Worm (Caenorhabditis elegans) whole organism, L4 larva: Measurements from ENCODE around the gene lst-4.

Experiments used
- F10B5.3 ChIP-seq: sonication (generic microtip); optimal IDR thresholded peaks from 2 replicates; lab custom pipeline; 2016; ENCODE audit warnings: mild to moderate bottlenecking, missing genetic modification characterization, missing compliant biosample characterization
- F44E2.7 ChIP-seq: fragments of 200-800 bp; sonication (Bioruptor generic); IDR thresholded peaks from 2 replicates; pipeline ENCODE4 v2.1.2; 2022; ENCODE audit warnings: missing genetic modification characterization, missing compliant biosample characterization
- F49E8.2 ChIP-seq: sonication (generic microtip); optimal IDR thresholded peaks from 2 replicates; lab custom pipeline; 2016; ENCODE audit warnings: missing compliant biosample characterization, mild to moderate bottlenecking, missing genetic modification characterization, borderline replicate concordance
- R02D3.7 ChIP-seq: fragments of 150-350 bp; sonication (generic microtip); optimal IDR thresholded peaks from 3 replicates; lab custom pipeline; 2014; ENCODE audit warnings: missing biosample characterization, missing genetic modification characterization
- T20F7.1 ChIP-seq: fragments of 200-800 bp; sonication (Bioruptor generic); optimal IDR thresholded peaks from 2 replicates; lab custom pipeline; 2018; ENCODE audit warnings: mild to moderate bottlenecking, missing genetic modification characterization, missing compliant biosample characterization
- Y48G9A.11 ChIP-seq: fragments of 200-800 bp; sonication (Bioruptor generic); IDR thresholded peaks from 2 replicates; pipeline ENCODE4 v1.3.6; 2022; ENCODE audit warnings: missing genetic modification reagents, missing genetic modification characterization, missing compliant biosample characterization
- Y75B8A.6 ChIP-seq: fragments of 200-800 bp; sonication (Bioruptor generic); IDR thresholded peaks from 2 replicates; pipeline ENCODE4 v1.3.6; 2022; ENCODE audit warnings: missing genetic modification reagents, missing genetic modification characterization, missing compliant biosample characterization
- ceh-32 ChIP-seq: sonication (generic microtip); optimal IDR thresholded peaks from 2 replicates; lab custom pipeline; 2016; ENCODE audit warnings: mild to moderate bottlenecking, missing genetic modification characterization, missing compliant biosample characterization; ENCODE audit not compliant: poor library complexity
- ceh-82 ChIP-seq: sonication (generic microtip); optimal IDR thresholded peaks from 2 replicates; lab custom pipeline; 2017; ENCODE audit warnings: missing biosample characterization, missing genetic modification characterization
- ces-1 ChIP-seq: fragments of 150-350 bp; sonication (generic microtip); optimal IDR thresholded peaks from 4 replicates; lab custom pipeline; 2014; ENCODE audit warnings: missing biosample characterization, missing genetic modification reagents, missing genetic modification characterization
- daf-12 ChIP-seq: fragments of 150-350 bp; optimal IDR thresholded peaks from 2 replicates; lab custom pipeline; 2014; ENCODE audit warnings: missing biosample characterization, missing genetic modification reagents, missing genetic modification characterization
- daf-16 ChIP-seq, 3 experiments: sonication (generic microtip); optimal IDR thresholded peaks; 2 replicates each; lab custom pipeline; 2016 to 2017; ENCODE audit warnings: missing genetic modification characterization in 3 of 3, missing genetic modification reagents in 3 of 3, mild to moderate bottlenecking in 2 of 3, missing compliant biosample characterization in 2 of 3, missing biosample characterization in 1 of 3, moderate library complexity in 1 of 3
- daf-19 ChIP-seq: fragments of 200-800 bp; sonication (Bioruptor generic); conservative IDR thresholded peaks from 2 replicates; pipeline ENCODE4 v1.3.6; 2022; ENCODE audit warnings: missing genetic modification characterization, missing compliant biosample characterization
- dmd-8 ChIP-seq: fragments of 200-800 bp; sonication (Bioruptor generic); IDR thresholded peaks from 2 replicates; pipeline ENCODE4 v1.3.6; 2022; ENCODE audit warnings: missing genetic modification characterization, missing compliant biosample characterization
- duxl-1 ChIP-seq: sonication (generic microtip); optimal IDR thresholded peaks from 2 replicates; lab custom pipeline; 2016; ENCODE audit warnings: mild to moderate bottlenecking, missing genetic modification characterization, moderate library complexity, missing compliant biosample characterization; ENCODE audit not compliant: poor library complexity
- dve-1 ChIP-seq: sonication (generic microtip); optimal IDR thresholded peaks from 2 replicates; lab custom pipeline; 2017; ENCODE audit warnings: antibody characterized with exemption, mild to moderate bottlenecking, missing genetic modification characterization, missing compliant biosample characterization; ENCODE audit not compliant: insufficient read depth
- gei-8 ChIP-seq: fragments of 200-800 bp; sonication (Bioruptor generic); optimal IDR thresholded peaks from 2 replicates; lab custom pipeline; 2018; ENCODE audit warnings: mild to moderate bottlenecking, missing genetic modification characterization, missing compliant biosample characterization
- jun-1 ChIP-seq: fragments of 150-350 bp; optimal IDR thresholded peaks from 2 replicates; lab custom pipeline; 2014; ENCODE audit warnings: missing biosample characterization, missing genetic modification reagents, missing genetic modification characterization
- lin-13 ChIP-seq: fragments of 150-350 bp; optimal IDR thresholded peaks from 2 replicates; lab custom pipeline; 2014; ENCODE audit warnings: missing biosample characterization, missing genetic modification reagents, missing genetic modification characterization
- lin-15B ChIP-seq: fragments of 150-350 bp; sonication (generic microtip); optimal IDR thresholded peaks from 3 replicates; lab custom pipeline; 2014; ENCODE audit warnings: missing biosample characterization, missing genetic modification characterization
- madf-9 ChIP-seq: fragments of 200-800 bp; sonication (Bioruptor generic); conservative IDR thresholded peaks from 2 replicates; pipeline ENCODE4 v1.3.6; 2022; ENCODE audit warnings: missing genetic modification reagents, missing genetic modification characterization, missing compliant biosample characterization
- mdl-1 ChIP-seq, 2 experiments: fragments of 150-350 bp in 1 of 2; sonication (generic microtip) in 1 of 2; optimal IDR thresholded peaks; 2 replicates each; lab custom pipeline; 2014 to 2017; ENCODE audit warnings: missing biosample characterization in 2 of 2, missing genetic modification characterization in 2 of 2
- mdt-29 ChIP-seq: fragments of 200-800 bp; sonication (Bioruptor generic); IDR thresholded peaks from 2 replicates; pipeline ENCODE4 v1.3.6; 2022; ENCODE audit warnings: missing genetic modification reagents, missing genetic modification characterization, missing compliant biosample characterization
- mep-1 ChIP-seq: fragments of 150-350 bp; sonication (generic microtip); optimal IDR thresholded peaks from 3 replicates; lab custom pipeline; 2014; ENCODE audit warnings: missing biosample characterization, missing genetic modification characterization
- mes-2 ChIP-seq: sonication (generic microtip); optimal IDR thresholded peaks from 2 replicates; lab custom pipeline; 2016; ENCODE audit warnings: missing genotype, mild to moderate bottlenecking, missing genetic modification characterization, missing compliant biosample characterization; ENCODE audit not compliant: poor library complexity, severe bottlenecking
- nhr-102 ChIP-seq: sonication (generic microtip); optimal IDR thresholded peaks from 2 replicates; lab custom pipeline; 2016; ENCODE audit warnings: mild to moderate bottlenecking, missing genetic modification characterization, moderate library complexity, missing compliant biosample characterization
- nhr-11 ChIP-seq: fragments of 150-350 bp; optimal IDR thresholded peaks from 2 replicates; lab custom pipeline; 2014; ENCODE audit warnings: missing biosample characterization, missing genetic modification characterization
- nhr-111 ChIP-seq: fragments of 200-800 bp; sonication (Bioruptor generic); optimal IDR thresholded peaks from 2 replicates; lab custom pipeline; 2018; ENCODE audit warnings: mild to moderate bottlenecking, missing genetic modification characterization, missing compliant biosample characterization
- nhr-237 ChIP-seq: sonication (generic microtip); optimal IDR thresholded peaks from 2 replicates; lab custom pipeline; 2017; ENCODE audit warnings: missing biosample characterization, missing genetic modification characterization
- nhr-25 ChIP-seq: sonication (generic microtip); optimal IDR thresholded peaks from 2 replicates; lab custom pipeline; 2017; ENCODE audit warnings: missing genetic modification characterization, mild to moderate bottlenecking, missing compliant biosample characterization, antibody characterized with exemption, moderate library complexity, borderline replicate concordance; ENCODE audit not compliant: insufficient read depth
- nhr-28 ChIP-seq: fragments of 150-350 bp; optimal IDR thresholded peaks from 2 replicates; lab custom pipeline; 2014; ENCODE audit warnings: missing biosample characterization, missing genetic modification characterization
- nhr-41 ChIP-seq: fragments of 200-800 bp; sonication (Bioruptor generic); IDR thresholded peaks from 2 replicates; pipeline ENCODE4 v1.3.6; 2022; ENCODE audit warnings: missing genetic modification reagents, missing genetic modification characterization, missing compliant biosample characterization
- nhr-42 ChIP-seq: fragments of 200-800 bp; sonication (Bioruptor generic); IDR thresholded peaks from 2 replicates; pipeline ENCODE4 v1.3.6; 2022; ENCODE audit warnings: missing genetic modification characterization, missing compliant biosample characterization
- nhr-48 ChIP-seq: sonication (generic microtip); optimal IDR thresholded peaks from 2 replicates; lab custom pipeline; 2016; ENCODE audit warnings: mild to moderate bottlenecking, missing genetic modification characterization, missing compliant biosample characterization
- nhr-6 ChIP-seq: fragments of 150-350 bp; optimal IDR thresholded peaks from 2 replicates; lab custom pipeline; 2014; ENCODE audit warnings: missing biosample characterization, missing genetic modification characterization
- nhr-77 ChIP-seq: fragments of 150-350 bp; optimal IDR thresholded peaks from 2 replicates; lab custom pipeline; 2014; ENCODE audit warnings: missing biosample characterization, missing genetic modification characterization
- pha-4 ChIP-seq, 2 experiments: fragments of 150-350 bp in 1 of 2; fragments of 200-800 bp in 1 of 2; sonication (Bioruptor generic) in 1 of 2; IDR thresholded peaks in 1 of 2; optimal IDR thresholded peaks in 1 of 2; 2 replicates each; pipeline versions ENCODE4 v1.3.6 to Lab custom; 2014 to 2022; ENCODE audit warnings: missing genetic modification characterization in 2 of 2, missing genetic modification reagents in 2 of 2, missing biosample characterization in 1 of 2, missing compliant biosample characterization in 1 of 2
- php-3 ChIP-seq: fragments of 200-800 bp; sonication (Bioruptor generic); IDR thresholded peaks from 2 replicates; pipeline ENCODE4 v1.3.6; 2022; ENCODE audit warnings: missing genetic modification reagents, missing genetic modification characterization, missing compliant biosample characterization
- pqm-1 ChIP-seq: sonication (generic microtip); optimal IDR thresholded peaks from 2 replicates; lab custom pipeline; 2017; ENCODE audit warnings: missing biosample characterization, missing genetic modification characterization
- sdz-12 ChIP-seq: fragments of 200-800 bp; sonication (Bioruptor generic); optimal IDR thresholded peaks from 2 replicates; lab custom pipeline; 2018; ENCODE audit warnings: mild to moderate bottlenecking, missing genetic modification characterization, missing compliant biosample characterization
- set-16 ChIP-seq: fragments of 200-800 bp; sonication (Bioruptor generic); IDR thresholded peaks from 2 replicates; pipeline ENCODE4 v1.3.6; 2022; ENCODE audit warnings: missing genetic modification reagents, missing genetic modification characterization, missing compliant biosample characterization
- snpc-4 ChIP-seq: fragments of 150-350 bp; optimal IDR thresholded peaks from 2 replicates; lab custom pipeline; 2014; ENCODE audit warnings: missing biosample characterization, missing genetic modification characterization
- spr-1 ChIP-seq: sonication (generic microtip); optimal IDR thresholded peaks from 2 replicates; lab custom pipeline; 2016; ENCODE audit warnings: mild to moderate bottlenecking, missing genetic modification characterization, missing compliant biosample characterization
- unc-39 ChIP-seq: sonication (generic microtip); optimal IDR thresholded peaks from 2 replicates; lab custom pipeline; 2017; ENCODE audit warnings: missing biosample characterization, missing genetic modification characterization
- unc-62 ChIP-seq, 3 experiments: fragments of 150-350 bp in 1 of 3; sonication (generic microtip); optimal IDR thresholded peaks in 2 of 3; peaks in 1 of 3; 1 replicate in 1 of 3; 2 replicates in 2 of 3; lab custom pipeline; 2014 to 2017; ENCODE audit warnings: missing biosample characterization in 3 of 3, missing genetic modification characterization in 3 of 3, missing genetic modification reagents in 3 of 3, missing genotype in 1 of 3
- vab-7 ChIP-seq: fragments of 200-800 bp; sonication (Bioruptor generic); IDR thresholded peaks from 2 replicates; pipeline ENCODE4 v1.3.6; 2022; ENCODE audit warnings: missing genetic modification reagents, missing genetic modification characterization, missing compliant biosample characterization
- zfp-3 ChIP-seq: fragments of 200-800 bp; sonication (Bioruptor generic); conservative IDR thresholded peaks from 2 replicates; pipeline ENCODE4 v1.3.6; 2022; ENCODE audit warnings: missing genetic modification reagents, missing genetic modification characterization, missing compliant biosample characterization
- zip-2 ChIP-seq: fragments of 150-350 bp; optimal IDR thresholded peaks from 2 replicates; lab custom pipeline; 2014; ENCODE audit warnings: missing biosample characterization, missing genetic modification characterization

Gene lst-4

DNA sequence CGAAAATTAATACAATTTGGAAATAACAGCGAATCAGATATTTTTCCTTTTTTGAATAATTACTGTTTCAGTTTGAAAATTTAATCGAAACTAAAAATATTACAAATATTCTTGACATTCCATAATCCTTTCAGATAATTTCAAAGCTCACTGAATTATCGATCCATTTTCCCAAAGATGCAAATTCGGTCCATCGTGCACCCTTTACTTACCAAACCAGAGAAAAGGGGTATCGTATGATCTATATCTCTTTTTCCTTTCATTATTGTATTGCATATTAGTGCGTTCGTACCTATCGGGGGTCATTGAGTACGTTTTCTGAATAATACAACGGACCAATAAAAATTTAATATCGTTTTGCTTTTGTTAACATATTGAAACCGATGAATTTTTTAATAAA, 35.1 kb upstream of the lst-4 start:
- no peak for TF ChIP-seq nhr-77 (tag; lab: Kevin White, UChicago)
- TF ChIP-seq F10B5.3 (tag; lab: Kevin White, UChicago), result no peak
- TF ChIP-seq unc-39, result no peak
- no peak for TF ChIP-seq php-3 (GFP tag; lab: Robert Waterston, UW)
- TF ChIP-seq nhr-11 (tag; lab: Kevin White, UChicago), result no peak
- TF ChIP-seq unc-62 (GFP tag; optimal IDR thresholded peaks at IDR 0.05 in 1 of 2; lab: Kevin White, UChicago), result no peak
- TF ChIP-seq unc-62 (tag; optimal IDR thresholded peaks at IDR 0.05; lab: Kevin White, UChicago), result no peak
- no peak for TF ChIP-seq nhr-25 (tag; lab: Kevin White, UChicago)
- no peak for TF ChIP-seq set-16 (GFP tag; lab: Robert Waterston, UW)
- no peak for TF ChIP-seq nhr-111 (GFP tag; lab: Kevin White, UChicago)
- TF ChIP-seq pqm-1 (tag; lab: Kevin White, UChicago), result no peak
- no peak for TF ChIP-seq lin-13 (GFP tag; lab: Kevin White, UChicago)
- no peak for TF ChIP-seq daf-12 (tag; lab: Kevin White, UChicago)
- no peak for TF ChIP-seq gei-8 (GFP tag; lab: Kevin White, UChicago)
- no peak for TF ChIP-seq snpc-4
- no peak for TF ChIP-seq zfp-3 (GFP tag; lab: Robert Waterston, UW)

DNA sequence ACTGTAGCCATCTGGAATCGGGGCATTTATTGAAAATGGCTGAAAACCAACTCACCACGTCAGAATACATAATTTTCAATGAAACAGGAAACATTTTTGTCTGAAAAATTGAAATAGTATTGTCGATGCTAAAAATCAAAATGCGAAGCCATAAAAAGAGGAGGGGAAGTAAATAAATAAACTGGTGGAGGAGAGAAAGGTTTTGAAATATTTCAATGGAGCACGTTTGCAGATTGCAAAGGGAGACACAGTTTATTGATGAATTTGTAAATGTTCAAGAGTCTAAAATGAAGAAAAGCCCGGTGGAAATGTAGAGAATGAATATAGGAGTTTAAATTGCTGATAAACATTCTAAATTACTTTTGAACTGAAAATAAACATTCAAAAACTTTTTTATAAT, 33.4 kb upstream of the lst-4 start, which contains the start of gene F52B11.5:
Gene F52B11.5, minus strand, starts transcription at position 178 of the 400 bp plus-strand sequence.
- TF ChIP-seq lin-13 (GFP tag; lab: Kevin White, UChicago) (no peak), daf-19 (GFP tag; lab: Robert Waterston, UW) (no peak), unc-39 (no peak), nhr-102 (tag; lab: Kevin White, UChicago) (no peak), nhr-28 (tag; lab: Kevin White, UChicago) (peak; percentile 28), dmd-8 (GFP tag; lab: Robert Waterston, UW) (no peak), madf-9 (GFP tag; lab: Robert Waterston, UW) (no peak), duxl-1 (tag; lab: Kevin White, UChicago) (no peak), Y75B8A.6 (GFP tag; lab: Robert Waterston, UW) (no peak), Y48G9A.11 (GFP tag; lab: Robert Waterston, UW) (no peak), spr-1 (tag; lab: Kevin White, UChicago) (no peak), mep-1 (no peak), nhr-48 (tag; lab: Kevin White, UChicago) (no peak), ceh-32 (tag; lab: Kevin White, UChicago) (no peak), nhr-77 (tag; lab: Kevin White, UChicago) (peak; percentile 39), zip-2 (no peak), ces-1 (no peak), nhr-11 (tag; lab: Kevin White, UChicago) (no peak), mdl-1 (tag; optimal IDR thresholded peaks at IDR 0.05; lab: Kevin White, UChicago) (no peak), jun-1 (tag; lab: Kevin White, UChicago) (no peak), nhr-6 (tag; lab: Kevin White, UChicago) (peak; percentile 52), mes-2 (no peak), nhr-41 (GFP tag; lab: Robert Waterston, UW) (no peak), dve-1 (tag; lab: Kevin White, UChicago) (peak; percentile 39), pha-4 (GFP tag; IDR thresholded peaks at IDR 0.05; lab: Robert Waterston, UW) (no peak), pha-4 (tag; optimal IDR thresholded peaks at IDR 0.05; lab: Kevin White, UChicago) (no peak), ceh-82 (tag; lab: Kevin White, UChicago) (no peak), nhr-42 (GFP tag; lab: Robert Waterston, UW) (no peak), mdt-29 (GFP tag; lab: Robert Waterston, UW) (no peak), T20F7.1 (no peak), F49E8.2 (tag; lab: Kevin White, UChicago) (no peak), F44E2.7 (GFP tag; lab: Robert Waterston, UW) (no peak), nhr-237 (tag; lab: Kevin White, UChicago) (no peak), zfp-3 (GFP tag; lab: Robert Waterston, UW) (no peak), R02D3.7 (tag; lab: Kevin White, UChicago) (no peak), vab-7 (GFP tag; lab: Robert Waterston, UW) (no peak), lin-15B (tag; lab: Kevin White, UChicago) (no peak), daf-16 (GFP tag; optimal IDR thresholded peaks at IDR 0.05; lab: Kevin White, UChicago) (no peak), daf-16 (tag; optimal IDR thresholded peaks at IDR 0.05; lab: Kevin White, UChicago) (peak; percentile 74), sdz-12 (GFP tag; lab: Kevin White, UChicago) (no peak)
